Fruit fly (Drosophila melanogaster): ENCODE results near the gene CG11911.
A peak's percentile ranks its signal among the peaks of the same experiment; 100 is the strongest.

The CG11911 gene

DNA sequence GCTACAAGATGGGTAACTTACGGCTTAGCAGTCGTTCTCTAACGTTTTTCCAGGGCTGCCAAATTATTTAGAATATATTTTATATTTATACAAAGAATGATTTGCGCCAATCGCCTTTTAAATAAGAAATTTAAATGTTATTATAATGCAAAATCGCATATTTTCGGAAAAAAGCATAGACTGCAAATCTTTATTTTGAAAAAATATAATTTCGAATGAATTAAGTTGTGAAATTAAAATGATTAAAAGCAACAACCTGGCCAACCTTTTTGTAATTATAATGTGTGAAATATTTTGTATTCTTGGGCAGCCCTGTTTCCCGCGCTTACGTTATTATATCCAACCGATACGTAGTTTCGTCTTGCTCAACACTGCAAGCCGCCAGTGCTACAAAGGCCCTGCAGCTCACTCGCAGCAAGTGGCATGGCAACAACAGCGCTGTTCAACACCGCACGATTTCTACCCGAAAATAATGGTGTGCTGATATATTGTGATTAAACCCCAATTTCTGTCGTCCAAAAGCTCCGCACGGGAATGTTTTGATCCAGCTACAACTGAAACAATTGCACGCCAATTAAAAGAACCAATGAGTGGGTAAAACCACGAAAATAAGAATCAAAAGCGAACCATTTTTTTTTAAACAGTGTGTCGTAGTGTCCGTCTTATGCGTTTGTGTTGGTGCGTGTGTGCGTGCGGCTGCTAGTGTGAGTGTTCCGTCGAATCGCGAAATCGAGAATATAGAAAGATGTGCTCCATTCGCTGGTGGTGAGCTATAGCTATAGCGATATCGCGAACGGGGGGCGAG, 23.4 kb downstream of the CG11911 start, which contains the start of gene Pi3K21B (continued):
- TF ChIP-seq NK7.1 (GFP tag; optimal IDR thresholded peaks at IDR 0.05), result peak; percentile 59
- TF ChIP-seq CG18619 (GFP tag; optimal IDR thresholded peaks at IDR 0.05), result peak; percentile 87
- peak; percentile 94 for TF ChIP-seq tin (GFP tag; optimal IDR thresholded peaks at IDR 0.05)
- peak; percentile 91 for TF ChIP-seq caup (GFP tag; optimal IDR thresholded peaks at IDR 0.05; ENCODE audit: severe bottlenecking)
- peak; percentile 77 for TF ChIP-seq klu (GFP tag; IDR thresholded peaks at IDR 0.05)
- TF ChIP-seq CG10959 (GFP tag; IDR thresholded peaks at IDR 0.05), result peak; percentile 78
- TF ChIP-seq CG3407 (GFP tag; optimal IDR thresholded peaks at IDR 0.05), result peak; percentile 77
- TF ChIP-seq Lpt (GFP tag; optimal IDR thresholded peaks at IDR 0.05), result no peak
- TF ChIP-seq CG4617 (GFP tag; optimal IDR thresholded peaks at IDR 0.05; ENCODE audit: borderline replicate concordance), result peak; percentile 97
- TF ChIP-seq zf30C (GFP tag; optimal IDR thresholded peaks at IDR 0.05), result peak; percentile 10
- TF ChIP-seq jing (GFP tag; optimal IDR thresholded peaks at IDR 0.05), result peak; percentile 43
- TF ChIP-seq gt (GFP tag; IDR thresholded peaks at IDR 0.05), result 0 out of 2 replicates have a peak, but pooled peaks have one; percentile 56
- peak; percentile 90 for TF ChIP-seq Sox100B (GFP tag; optimal IDR thresholded peaks at IDR 0.05)
- TF ChIP-seq Atf3 (GFP tag; optimal IDR thresholded peaks at IDR 0.05), result peak; percentile 86
- no peak for TF ChIP-seq h (optimal IDR thresholded peaks at IDR 0.05)
- TF ChIP-seq bowl (GFP tag; IDR thresholded peaks at IDR 0.05), result 0 out of 2 replicates have a peak, but pooled peaks have one; percentile 32
- peak; percentile 86 for TF ChIP-seq dmrt99B (tag; optimal IDR thresholded peaks at IDR 0.05)
- peak; percentile 40 for TF ChIP-seq hkb (optimal IDR thresholded peaks at IDR 0.05)
- peak; percentile 82 for TF ChIP-seq hkb (GFP tag; IDR thresholded peaks at IDR 0.05)
- peak; percentile 46 for TF ChIP-seq exex (tag; optimal IDR thresholded peaks at IDR 0.05)
- TF ChIP-seq Opbp (GFP tag; IDR thresholded peaks at IDR 0.05; ENCODE audit: partially characterized antibody), result peak; percentile 54; the same call in 1 of the 3 replicates
- TF ChIP-seq bab2 (GFP tag; optimal IDR thresholded peaks at IDR 0.05), result peak; percentile 96
- TF ChIP-seq CG14050 (GFP tag; IDR thresholded peaks at IDR 0.05), result peak; percentile 64
- peak; percentile 93 for TF ChIP-seq Hmr (GFP tag; optimal IDR thresholded peaks at IDR 0.05)
- TF ChIP-seq gsb (GFP tag; IDR thresholded peaks at IDR 0.05), result 0 out of 2 replicates have a peak, but pooled peaks have one; percentile 38
- TF ChIP-seq mam (GFP tag; optimal IDR thresholded peaks at IDR 0.05), result peak; percentile 96
- TF ChIP-seq Sry-β (GFP tag; optimal IDR thresholded peaks at IDR 0.05), result no peak
- peak in 1 of 2 experiments; percentile 56 for TF ChIP-seq Dfd (GFP tag; optimal IDR thresholded peaks at IDR 0.05)
- peak; percentile 79 for TF ChIP-seq Oaz (GFP tag; IDR thresholded peaks at IDR 0.05)
- peak; percentile 94 for TF ChIP-seq CG17361 (GFP tag; IDR thresholded peaks at IDR 0.05)
- TF ChIP-seq C15 (GFP tag; IDR thresholded peaks at IDR 0.05), result peak; percentile 46; the same call in 1 of the 3 replicates
- TF ChIP-seq Ravus (GFP tag; IDR thresholded peaks at IDR 0.05), result peak; percentile 33
- TF ChIP-seq sim (GFP tag; IDR thresholded peaks at IDR 0.05), result no peak
- peak; percentile 92 for TF ChIP-seq CG4282 (GFP tag; optimal IDR thresholded peaks at IDR 0.05)
- TF ChIP-seq Sin3A (optimal IDR thresholded peaks at IDR 0.05), result peak; percentile 77
- TF ChIP-seq Hr3 (GFP tag; optimal IDR thresholded peaks at IDR 0.05), result peak; percentile 93
- 0 out of 2 replicates have a peak, but pooled peaks have one; percentile 51 for TF ChIP-seq Awh (GFP tag; IDR thresholded peaks at IDR 0.05)
- peak; percentile 95 for TF ChIP-seq Xbp1 (GFP tag; optimal IDR thresholded peaks at IDR 0.05)
- TF ChIP-seq Dll (GFP tag; IDR thresholded peaks at IDR 0.05; ENCODE audit: partially characterized antibody), result peak; percentile 41; the same call in 2 of the 4 replicates
- peak; percentile 59; the same call in 1 of the 3 replicates for TF ChIP-seq Optix (GFP tag; IDR thresholded peaks at IDR 0.05)
- TF ChIP-seq ind (GFP tag; optimal IDR thresholded peaks at IDR 0.05), result peak; percentile 92
- peak; percentile 25; the same call in 1 of the 2 replicates for TF ChIP-seq Adf1 (GFP tag; IDR thresholded peaks at IDR 0.05)
- TF ChIP-seq cad (GFP tag; optimal IDR thresholded peaks at IDR 0.05), result no peak
- peak; percentile 78 for TF ChIP-seq CG3163 (GFP tag; optimal IDR thresholded peaks at IDR 0.05)
- TF ChIP-seq Taf1 (GFP tag; IDR thresholded peaks at IDR 0.05), result peak; percentile 54; the same call in 1 of the 2 replicates
- TF ChIP-seq az2 (GFP tag; optimal IDR thresholded peaks at IDR 0.05), result peak; percentile 87
- peak; percentile 68 for TF ChIP-seq D19B (GFP tag; optimal IDR thresholded peaks at IDR 0.05)
- peak; percentile 76; the same call in 1 of the 2 replicates for TF ChIP-seq MBD-R2 (GFP tag; IDR thresholded peaks at IDR 0.05)
- peak; percentile 90 for TF ChIP-seq Camta (GFP tag; optimal IDR thresholded peaks at IDR 0.05)
- TF ChIP-seq CG15514 (GFP tag; optimal IDR thresholded peaks at IDR 0.05), result peak; percentile 78
